Fruit fly (Drosophila melanogaster) S2 (cell line): ENCODE results near the gene Sf3b3.
A peak's percentile ranks its signal among the peaks of the same experiment; 100 is the strongest.

ENCODE experiments used
- CG8478 ChIP-seq: fragments of >200 bp; optimal IDR thresholded peaks from 2 replicates; lab custom pipeline; 2018
- CTCF ChIP-seq, 2 experiments: fragments of >200 bp; optimal IDR thresholded peaks; 2 replicates each; lab custom pipeline; 2018

The Sf3b3 gene

dm6 chr3L:852267-852666 is 19.1 kb upstream of the Sf3b3 start:
- TF ChIP-seq CTCF (optimal IDR thresholded peaks at IDR 0.05; lab: Kevin White, UChicago) (no peak), CG8478 (no peak)

dm6 chr3L:851061-851460 is 17.9 kb upstream of the Sf3b3 start, which contains the start of gene Dci:
TSS of gene Dci (plus strand) at chr3L:851346.
- TF ChIP-seq CG8478: no peak

dm6 chr3L:843626-844025 is 10.4 kb upstream of the Sf3b3 start, which contains the start of gene Cep290:
TSS of gene Cep290 (plus strand) at chr3L:843926.
- TF ChIP-seq CTCF (optimal IDR thresholded peaks at IDR 0.05; lab: Kevin White, UChicago): no peak
- no peak for TF ChIP-seq CG8478

dm6 chr3L:841260-841659 is 8.1 kb upstream of the Sf3b3 start, which contains the start of the genes JMJD5 and Gr61a:
TSS of gene JMJD5 (minus strand) at chr3L:841360.
TSS of gene Gr61a (plus strand) at chr3L:841451.
- TF ChIP-seq CTCF (optimal IDR thresholded peaks at IDR 0.05; lab: Kevin White, UChicago) (no peak), CG8478 (no peak)

- TF ChIP-seq CTCF (optimal IDR thresholded peaks at IDR 0.05; lab: Kevin White, UChicago): peak in 1 of 2 experiments; percentile 2
- no peak for TF ChIP-seq CG8478
Measured at dm6 chr3L:837552-838187, 4.5 kb upstream of the Sf3b3 start, which contains the start of the genes CG13901 and CG13887. TSS of gene CG13901 (minus strand) at chr3L:837821. TSS of gene CG13887 (plus strand) at chr3L:837861.

dm6 chr3L:835455-836034 is 2.4 kb upstream of the Sf3b3 start, which contains the start of gene CG42554:
TSS of gene CG42554 (plus strand) at chr3L:835683.
- TF ChIP-seq CG8478 (no peak), CTCF (optimal IDR thresholded peaks at IDR 0.05; lab: Kevin White, UChicago) (no peak)

dm6 chr3L:833878-834277 is 693 bp upstream of the Sf3b3 start, which contains the start of gene CG42553:
TSS of gene CG42553 (plus strand) at chr3L:834093.
- TF ChIP-seq CG8478 (no peak), CTCF (optimal IDR thresholded peaks at IDR 0.05; lab: Kevin White, UChicago) (no peak)

dm6 chr3L:824444-824843 is 8.7 kb downstream of the Sf3b3 start:
- TF ChIP-seq CTCF (optimal IDR thresholded peaks at IDR 0.05; lab: Kevin White, UChicago): no peak
- no peak for TF ChIP-seq CG8478

- TF ChIP-seq CTCF (optimal IDR thresholded peaks at IDR 0.05; lab: Kevin White, UChicago) (no peak), CG8478 (no peak)
Measured at dm6 chr3L:823597-823996, 9.6 kb downstream of the Sf3b3 start.

- no peak for TF ChIP-seq CG8478
- TF ChIP-seq CTCF (optimal IDR thresholded peaks at IDR 0.05; lab: Kevin White, UChicago): no peak
Measured at dm6 chr3L:822619-823018, 10.6 kb downstream of the Sf3b3 start.

dm6 chr3L:821951-822350 is 11.2 kb downstream of the Sf3b3 start:
- no peak for TF ChIP-seq CTCF (optimal IDR thresholded peaks at IDR 0.05; lab: Kevin White, UChicago)
- no peak for TF ChIP-seq CG8478

dm6 chr3L:820975-821598 is 12.1 kb downstream of the Sf3b3 start:
- TF ChIP-seq CG8478: no peak
- no peak for TF ChIP-seq CTCF (optimal IDR thresholded peaks at IDR 0.05; lab: Kevin White, UChicago)

dm6 chr3L:820332-820731 is 12.9 kb downstream of the Sf3b3 start:
- TF ChIP-seq CG8478: no peak
- TF ChIP-seq CTCF (optimal IDR thresholded peaks at IDR 0.05; lab: Kevin White, UChicago): no peak

dm6 chr3L:819297-819886 is 13.8 kb downstream of the Sf3b3 start:
- no peak for TF ChIP-seq CTCF (optimal IDR thresholded peaks at IDR 0.05; lab: Kevin White, UChicago)
- TF ChIP-seq CG8478: no peak

- TF ChIP-seq CG8478 (no peak), CTCF (optimal IDR thresholded peaks at IDR 0.05; lab: Kevin White, UChicago) (no peak)
Measured at dm6 chr3L:818438-819138, 14.6 kb downstream of the Sf3b3 start.
